Fruit fly (Drosophila melanogaster): ENCODE measurements around the gene Dip-C.
A peak's percentile ranks its signal among the peaks of the same experiment; 100 is the strongest.

Dip-C gene

dm6 chr3R:12429120-12429610, 15.6 kb upstream of the Dip-C start, which contains the start of the genes CG5641 and CG5245 (continued):
- TF ChIP-seq esg (GFP tag; conservative IDR thresholded peaks at IDR 0.05) (no peak), Opbp (GFP tag; IDR thresholded peaks at IDR 0.05; ENCODE audit: partially characterized antibody) (0 out of 3 replicates have a peak, but pooled peaks have one; percentile 12), TFAM (GFP tag; optimal IDR thresholded peaks at IDR 0.05) (no peak), CG2129 (GFP tag; IDR thresholded peaks at IDR 0.05; ENCODE audit: partially characterized antibody) (no peak), Elba2 (GFP tag; optimal IDR thresholded peaks at IDR 0.05) (no peak), CG32772 (GFP tag; IDR thresholded peaks at IDR 0.05) (no peak), ase (GFP tag; IDR thresholded peaks at IDR 0.05) (no peak), vfl (GFP tag; optimal IDR thresholded peaks at IDR 0.05) (no peak), CG14710 (tag; optimal IDR thresholded peaks at IDR 0.05) (peak; percentile 27), CG7963 (GFP tag; IDR thresholded peaks at IDR 0.05; ENCODE audit: partially characterized antibody) (no peak), CG11085 (GFP tag; IDR thresholded peaks at IDR 0.05) (no peak), CG13123 (GFP tag; optimal IDR thresholded peaks at IDR 0.05) (no peak), MESR4 (GFP tag; optimal IDR thresholded peaks at IDR 0.05) (peak; percentile 47), yki (optimal IDR thresholded peaks at IDR 0.05) (no peak), nmo (GFP tag; optimal IDR thresholded peaks at IDR 0.05) (peak; percentile 20), Fer1 (GFP tag; optimal IDR thresholded peaks at IDR 0.05) (no peak), CG34422 (GFP tag; IDR thresholded peaks at IDR 0.05) (peak; percentile 31; the same call in 1 of the 3 replicates), CG8388 (GFP tag; optimal IDR thresholded peaks at IDR 0.05) (no peak), sr (GFP tag; IDR thresholded peaks at IDR 0.05) (no peak), h (optimal IDR thresholded peaks at IDR 0.05) (no peak), psq (GFP tag; optimal IDR thresholded peaks at IDR 0.05) (no peak), CG12769 (tag; optimal IDR thresholded peaks at IDR 0.05) (no peak), Chrac-16 (GFP tag; optimal IDR thresholded peaks at IDR 0.05) (no peak), CG7372 (GFP tag; IDR thresholded peaks at IDR 0.05) (no peak), CG6791 (GFP tag; IDR thresholded peaks at IDR 0.05; ENCODE audit: partially characterized antibody) (no peak), CG4282 (GFP tag; optimal IDR thresholded peaks at IDR 0.05) (no peak), Bgb (GFP tag; IDR thresholded peaks at IDR 0.05; ENCODE audit: partially characterized antibody) (no peak), CG10147 (GFP tag; optimal IDR thresholded peaks at IDR 0.05) (no peak), CG30431 (GFP tag; optimal IDR thresholded peaks at IDR 0.05) (no peak), NC2α (GFP tag; optimal IDR thresholded peaks at IDR 0.05) (no peak), CG42726 (GFP tag; IDR thresholded peaks at IDR 0.05; ENCODE audit: partially characterized antibody) (no peak), Ssrp (tag; optimal IDR thresholded peaks at IDR 0.05) (no peak), jumu (GFP tag; optimal IDR thresholded peaks at IDR 0.05) (no peak), CG7839 (tag; optimal IDR thresholded peaks at IDR 0.05) (no peak), CG17328 (GFP tag; IDR thresholded peaks at IDR 0.05) (no peak), CG8765 (GFP tag; IDR thresholded peaks at IDR 0.05) (no peak), sd (tag; optimal IDR thresholded peaks at IDR 0.05) (no peak), Hr78 (GFP tag; optimal IDR thresholded peaks at IDR 0.05) (no peak), CG16815 (GFP tag; optimal IDR thresholded peaks at IDR 0.05) (no peak), CG11504 (tag; optimal IDR thresholded peaks at IDR 0.05) (no peak), CG6854 (GFP tag; optimal IDR thresholded peaks at IDR 0.05) (no peak), CG9797 (GFP tag; optimal IDR thresholded peaks at IDR 0.05) (peak; percentile 69), p53 (GFP tag; optimal IDR thresholded peaks at IDR 0.05) (no peak), CG14965 (GFP tag; optimal IDR thresholded peaks at IDR 0.05; ENCODE audit: borderline replicate concordance) (no peak), bbx (GFP tag; IDR thresholded peaks at IDR 0.05; ENCODE audit: partially characterized antibody) (no peak), CG12299 (tag; optimal IDR thresholded peaks at IDR 0.05) (no peak), Usf (GFP tag; optimal IDR thresholded peaks at IDR 0.05) (no peak), so (GFP tag; IDR thresholded peaks at IDR 0.05) (no peak), dysf (GFP tag; IDR thresholded peaks at IDR 0.05) (no peak), CG9932 (GFP tag; IDR thresholded peaks at IDR 0.05) (no peak), corto (GFP tag; optimal IDR thresholded peaks at IDR 0.05) (no peak)
